Fruit fly (Drosophila melanogaster): ENCODE results near the gene CG13887.

The CG13887 gene

DNA sequence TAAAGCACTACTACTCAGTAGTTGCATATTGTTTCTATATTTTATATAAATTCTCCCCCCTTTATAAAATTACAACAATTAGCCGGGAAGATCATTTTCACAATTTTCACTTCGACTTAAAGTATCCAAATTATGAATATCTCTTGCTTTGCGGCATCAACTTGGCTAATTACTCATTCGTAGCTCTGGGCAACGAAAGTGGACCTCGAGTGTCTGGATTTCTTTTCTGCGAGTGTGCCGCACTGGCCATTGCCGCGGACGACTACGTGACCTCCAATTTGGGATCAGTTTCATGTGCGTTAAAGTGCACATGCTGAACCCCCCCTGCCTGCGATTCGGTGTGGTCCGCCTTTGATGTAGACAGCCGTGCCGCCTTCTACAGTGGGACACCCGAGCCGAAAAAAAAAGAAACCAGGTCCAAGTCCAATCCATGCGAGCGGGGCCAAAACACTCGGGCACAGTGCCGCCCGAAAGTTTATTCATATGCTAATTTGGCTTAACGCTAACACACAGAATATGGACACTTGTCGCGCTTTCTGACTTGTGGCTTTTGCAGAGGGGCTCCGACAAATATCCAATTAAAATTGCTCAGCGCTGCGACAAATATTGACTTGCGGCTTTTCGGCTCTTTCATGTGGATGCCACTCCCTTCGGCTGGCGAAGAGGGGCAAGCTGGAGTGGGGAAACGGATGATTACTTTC lies 19.1 kb upstream of the CG13887 start (continued):
- TF ChIP-seq Smox (GFP tag; optimal IDR thresholded peaks at IDR 0.05) (peak; percentile 61), ss (GFP tag; optimal IDR thresholded peaks at IDR 0.05) (peak in 1 of 2 experiments; percentile 42), Ets96B (tag; optimal IDR thresholded peaks at IDR 0.05) (peak; percentile 46), CG32006 (GFP tag; optimal IDR thresholded peaks at IDR 0.05) (peak; percentile 50), CG7368 (GFP tag; optimal IDR thresholded peaks at IDR 0.05) (peak; percentile 55), Eip78C (GFP tag) (peak; percentile 93), CG10631 (GFP tag; optimal IDR thresholded peaks at IDR 0.05) (peak; percentile 41), Met (GFP tag; optimal IDR thresholded peaks at IDR 0.05) (peak; percentile 68), CG11294 (GFP tag; IDR thresholded peaks at IDR 0.05) (peak; percentile 6; the same call in 1 of the 2 replicates), CG15336 (GFP tag; IDR thresholded peaks at IDR 0.05) (peak; percentile 43; the same call in 1 of the 2 replicates), Blimp-1 (GFP tag; optimal IDR thresholded peaks at IDR 0.05) (no peak), CG11902 (GFP tag; optimal IDR thresholded peaks at IDR 0.05) (peak; percentile 48), achi (GFP tag; optimal IDR thresholded peaks at IDR 0.05) (peak; percentile 66), net (GFP tag; optimal IDR thresholded peaks at IDR 0.05) (peak; percentile 36), CG6854 (GFP tag; optimal IDR thresholded peaks at IDR 0.05) (no peak), cyc (GFP tag; optimal IDR thresholded peaks at IDR 0.05) (peak; percentile 67)

- TF ChIP-seq CG6276 (GFP tag; optimal IDR thresholded peaks at IDR 0.05) (peak; percentile 2), Ets21C (GFP tag; optimal IDR thresholded peaks at IDR 0.05) (peak; percentile 67), CG8632 (GFP tag; optimal IDR thresholded peaks at IDR 0.05) (peak; percentile 24), CG7368 (GFP tag; optimal IDR thresholded peaks at IDR 0.05) (peak; percentile 42), CG10669 (GFP tag; optimal IDR thresholded peaks at IDR 0.05) (peak; percentile 7), pdm3 (GFP tag; optimal IDR thresholded peaks at IDR 0.05) (peak; percentile 63), Hr39 (GFP tag; optimal IDR thresholded peaks at IDR 0.05) (peak; percentile 80), CG9139 (GFP tag; optimal IDR thresholded peaks at IDR 0.05) (no peak), CG34406 (GFP tag; optimal IDR thresholded peaks at IDR 0.05) (peak; percentile 60), CG8319 (GFP tag; optimal IDR thresholded peaks at IDR 0.05) (peak; percentile 49), CG11762 (GFP tag; optimal IDR thresholded peaks at IDR 0.05; ENCODE audit: insufficient read depth) (peak; percentile 10), CG11902 (GFP tag; optimal IDR thresholded peaks at IDR 0.05) (peak; percentile 69), dsx (GFP tag; optimal IDR thresholded peaks at IDR 0.05; ENCODE audit: poor library complexity, severe bottlenecking) (no peak), CG32006 (GFP tag; optimal IDR thresholded peaks at IDR 0.05) (peak; percentile 13), topi (GFP tag; optimal IDR thresholded peaks at IDR 0.05) (peak; percentile 79), ss (GFP tag; optimal IDR thresholded peaks at IDR 0.05) (no peak), achi (GFP tag; optimal IDR thresholded peaks at IDR 0.05) (peak; percentile 49), CG6808 (GFP tag; optimal IDR thresholded peaks at IDR 0.05) (no peak), eg (GFP tag; IDR thresholded peaks at IDR 0.05) (peak; percentile 62; the same call in 2 of the 3 replicates), fd59A (GFP tag; optimal IDR thresholded peaks at IDR 0.05) (no peak), spab (GFP tag; optimal IDR thresholded peaks at IDR 0.05) (no peak), Hr38 (GFP tag; optimal IDR thresholded peaks at IDR 0.05) (no peak), vri (GFP tag; optimal IDR thresholded peaks at IDR 0.05) (peak; percentile 36), Gug (GFP tag; IDR thresholded peaks at IDR 0.05) (no peak), net (GFP tag; optimal IDR thresholded peaks at IDR 0.05) (peak; percentile 26), CG16779 (tag; optimal IDR thresholded peaks at IDR 0.05) (no peak), Eip75B (GFP tag; optimal IDR thresholded peaks at IDR 0.05) (peak; percentile 33), Blimp-1 (GFP tag; optimal IDR thresholded peaks at IDR 0.05) (peak; percentile 21), fkh (GFP tag; optimal IDR thresholded peaks at IDR 0.05) (no peak), svp (GFP tag) (peak; percentile 90), Lpt (GFP tag; optimal IDR thresholded peaks at IDR 0.05) (no peak), cyc (GFP tag; optimal IDR thresholded peaks at IDR 0.05) (peak; percentile 73), CG3919 (GFP tag; optimal IDR thresholded peaks at IDR 0.05) (peak; percentile 66), CG8119 (GFP tag; IDR thresholded peaks at IDR 0.05) (peak; percentile 39; the same call in 1 of the 3 replicates), Eip78C (GFP tag) (peak; percentile 89), salr (GFP tag; optimal IDR thresholded peaks at IDR 0.05) (no peak), OdsH (GFP tag; optimal IDR thresholded peaks at IDR 0.05) (peak; percentile 60), CG6854 (GFP tag; optimal IDR thresholded peaks at IDR 0.05) (no peak), dac (GFP tag; optimal IDR thresholded peaks at IDR 0.05) (no peak), Eip93F (GFP tag; optimal IDR thresholded peaks at IDR 0.05) (peak; percentile 44)
Measured at dm6 chr3L:819297-819886, 18.3 kb upstream of the CG13887 start.
